Fruit fly (Drosophila melanogaster) Kc167 (cell line): ENCODE measurements around the gene plx.

Experiments
- Myc ChIP-seq: fragments of >200 bp; optimal IDR thresholded peaks from 2 replicates; lab custom pipeline; 2017; ENCODE audit warnings: missing external identifiers
- h ChIP-seq: fragments of >200 bp; optimal IDR thresholded peaks from 3 replicates; lab custom pipeline; 2018; ENCODE audit warnings: missing external identifiers
- psq ChIP-seq: fragments of >200 bp; optimal IDR thresholded peaks from 2 replicates; lab custom pipeline; 2017; ENCODE audit warnings: missing external identifiers

DNA sequence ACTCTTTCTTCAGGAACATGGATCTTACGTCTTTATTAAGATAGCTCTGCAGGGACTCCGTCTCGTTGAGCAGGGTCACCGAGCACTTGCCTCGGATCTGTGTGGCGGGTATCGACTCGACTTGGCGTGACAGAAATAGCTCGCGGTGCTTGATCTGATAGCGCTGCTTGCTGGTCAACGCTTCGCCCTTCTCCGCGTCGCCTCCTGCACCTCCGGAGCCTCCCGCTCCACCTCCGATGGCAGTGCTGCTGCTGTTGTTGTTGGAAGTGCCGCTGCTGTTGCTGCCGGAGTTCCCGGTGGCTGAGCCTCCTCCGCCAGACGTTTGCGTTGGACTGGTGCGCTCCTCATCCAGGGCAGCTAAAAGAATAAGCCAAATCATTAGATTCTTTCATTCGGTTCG is 42.2 kb upstream of the plx start:
- no peak for TF ChIP-seq psq (lab: Kevin White, UChicago)
- TF ChIP-seq Myc (lab: Kevin White, UChicago): no peak
- TF ChIP-seq h (lab: Kevin White, UChicago): no peak
